Worm (Caenorhabditis elegans) whole organism, L4 larva: ENCODE results near the gene F26F4.5.

ENCODE experiments used
- F44E2.7 ChIP-seq: fragments of 200-800 bp; sonication (Bioruptor generic); IDR thresholded peaks from 2 replicates; pipeline ENCODE4 v2.1.2; 2022; ENCODE audit warnings: missing genetic modification characterization, missing compliant biosample characterization
- F49E8.2 ChIP-seq: sonication (generic microtip); optimal IDR thresholded peaks from 2 replicates; lab custom pipeline; 2016; ENCODE audit warnings: missing compliant biosample characterization, mild to moderate bottlenecking, missing genetic modification characterization, borderline replicate concordance
- T26A8.4 ChIP-seq: fragments of 200-800 bp; sonication (Bioruptor generic); IDR thresholded peaks from 2 replicates; pipeline ENCODE4 v1.3.6; 2022; ENCODE audit warnings: missing genetic modification characterization, missing compliant biosample characterization
- Y48G9A.11 ChIP-seq: fragments of 200-800 bp; sonication (Bioruptor generic); IDR thresholded peaks from 2 replicates; pipeline ENCODE4 v1.3.6; 2022; ENCODE audit warnings: missing genetic modification reagents, missing genetic modification characterization, missing compliant biosample characterization
- ZK337.2 ChIP-seq: fragments of 200-800 bp; sonication (Bioruptor generic); IDR thresholded peaks from 2 replicates; pipeline ENCODE4 v1.3.6; 2022; ENCODE audit warnings: missing genetic modification reagents, missing genetic modification characterization, missing compliant biosample characterization
- aha-1 ChIP-seq: fragments of 150-350 bp; peaks from one replicate; lab custom pipeline; 2014; ENCODE audit warnings: missing biosample characterization, missing genetic modification characterization
- ceh-20 ChIP-seq: fragments of 200-800 bp; sonication (Bioruptor generic); IDR thresholded peaks from 2 replicates; pipeline ENCODE4 v1.3.6; 2022; ENCODE audit warnings: missing genetic modification reagents, missing genetic modification characterization, missing compliant biosample characterization
- ceh-28 ChIP-seq: fragments of 150-350 bp; optimal IDR thresholded peaks from 2 replicates; lab custom pipeline; 2014; ENCODE audit warnings: missing biosample characterization, missing genetic modification reagents, missing genetic modification characterization
- ceh-44 ChIP-seq: fragments of 200-800 bp; sonication (Bioruptor generic); IDR thresholded peaks from 2 replicates; pipeline ENCODE4 v1.3.6; 2022; ENCODE audit warnings: missing genetic modification reagents, missing genetic modification characterization, missing compliant biosample characterization
- ceh-62 ChIP-seq: sonication (generic microtip); optimal IDR thresholded peaks from 2 replicates; lab custom pipeline; 2017; ENCODE audit warnings: missing biosample characterization, missing genetic modification characterization
- ces-1 ChIP-seq: fragments of 150-350 bp; sonication (generic microtip); optimal IDR thresholded peaks from 4 replicates; lab custom pipeline; 2014; ENCODE audit warnings: missing biosample characterization, missing genetic modification reagents, missing genetic modification characterization
- cey-2 ChIP-seq: sonication (generic microtip); optimal IDR thresholded peaks from 3 replicates; lab custom pipeline; 2017; ENCODE audit warnings: missing genetic modification characterization, mild to moderate bottlenecking, missing compliant biosample characterization, antibody characterized with exemption, borderline replicate concordance; ENCODE audit not compliant: insufficient read depth
- ctbp-1 ChIP-seq: fragments of 200-800 bp; sonication (Bioruptor generic); IDR thresholded peaks from 2 replicates; pipeline ENCODE4 v1.3.6; 2022; ENCODE audit warnings: missing genetic modification reagents, missing genetic modification characterization, missing compliant biosample characterization
- daf-12 ChIP-seq: fragments of 150-350 bp; optimal IDR thresholded peaks from 2 replicates; lab custom pipeline; 2014; ENCODE audit warnings: missing biosample characterization, missing genetic modification reagents, missing genetic modification characterization
- daf-16 ChIP-seq, 3 experiments: sonication (generic microtip); optimal IDR thresholded peaks; 2 replicates each; lab custom pipeline; 2016 to 2017; ENCODE audit warnings: missing genetic modification characterization in 3 of 3, missing genetic modification reagents in 3 of 3, mild to moderate bottlenecking in 2 of 3, missing compliant biosample characterization in 2 of 3, missing biosample characterization in 1 of 3, moderate library complexity in 1 of 3
- daf-8 ChIP-seq: fragments of 200-800 bp; sonication (Bioruptor generic); IDR thresholded peaks from 2 replicates; pipeline ENCODE4 v1.3.6; 2022; ENCODE audit warnings: missing genetic modification characterization, missing compliant biosample characterization
- dmd-6 ChIP-seq: fragments of 200-800 bp; sonication (Bioruptor generic); IDR thresholded peaks from 2 replicates; pipeline ENCODE4 v1.3.6; 2022; ENCODE audit warnings: missing genetic modification reagents, missing genetic modification characterization, missing compliant biosample characterization
- dve-1 ChIP-seq: sonication (generic microtip); optimal IDR thresholded peaks from 2 replicates; lab custom pipeline; 2017; ENCODE audit warnings: antibody characterized with exemption, mild to moderate bottlenecking, missing genetic modification characterization, missing compliant biosample characterization; ENCODE audit not compliant: insufficient read depth
- egl-27 ChIP-seq: sonication (generic microtip); optimal IDR thresholded peaks from 3 replicates; lab custom pipeline; 2017; ENCODE audit warnings: missing biosample characterization, missing genetic modification reagents, missing genetic modification characterization
- fos-1 ChIP-seq: fragments of 150-350 bp; optimal IDR thresholded peaks from 2 replicates; lab custom pipeline; 2014; ENCODE audit warnings: missing biosample characterization, missing genetic modification characterization
- hlh-11 ChIP-seq: fragments of 200-800 bp; sonication (Bioruptor generic); optimal IDR thresholded peaks from 2 replicates; lab custom pipeline; 2018; ENCODE audit warnings: mild to moderate bottlenecking, missing genetic modification characterization, missing compliant biosample characterization
- hlh-30 ChIP-seq: sonication (generic microtip); optimal IDR thresholded peaks from 2 replicates; lab custom pipeline; 2017; ENCODE audit warnings: antibody characterized with exemption, mild to moderate bottlenecking, missing genetic modification characterization, missing compliant biosample characterization; ENCODE audit not compliant: insufficient read depth
- lin-1 ChIP-seq: fragments of 200-800 bp; sonication (Bioruptor generic); IDR thresholded peaks from 2 replicates; pipeline ENCODE4 v1.3.6; 2022; ENCODE audit warnings: missing genetic modification reagents, missing genetic modification characterization, missing compliant biosample characterization
- lin-38 ChIP-seq: fragments of 200-800 bp; sonication (Bioruptor generic); IDR thresholded peaks from 2 replicates; pipeline ENCODE4 v1.3.6; 2022; ENCODE audit warnings: missing genetic modification reagents, missing genetic modification characterization, missing compliant biosample characterization
- mep-1 ChIP-seq: fragments of 150-350 bp; sonication (generic microtip); optimal IDR thresholded peaks from 3 replicates; lab custom pipeline; 2014; ENCODE audit warnings: missing biosample characterization, missing genetic modification characterization
- mes-2 ChIP-seq: sonication (generic microtip); optimal IDR thresholded peaks from 2 replicates; lab custom pipeline; 2016; ENCODE audit warnings: missing genotype, mild to moderate bottlenecking, missing genetic modification characterization, missing compliant biosample characterization; ENCODE audit not compliant: poor library complexity, severe bottlenecking
- nhr-11 ChIP-seq: fragments of 150-350 bp; optimal IDR thresholded peaks from 2 replicates; lab custom pipeline; 2014; ENCODE audit warnings: missing biosample characterization, missing genetic modification characterization
- nhr-237 ChIP-seq: sonication (generic microtip); optimal IDR thresholded peaks from 2 replicates; lab custom pipeline; 2017; ENCODE audit warnings: missing biosample characterization, missing genetic modification characterization
- nhr-28 ChIP-seq: fragments of 150-350 bp; optimal IDR thresholded peaks from 2 replicates; lab custom pipeline; 2014; ENCODE audit warnings: missing biosample characterization, missing genetic modification characterization
- nhr-48 ChIP-seq: sonication (generic microtip); optimal IDR thresholded peaks from 2 replicates; lab custom pipeline; 2016; ENCODE audit warnings: mild to moderate bottlenecking, missing genetic modification characterization, missing compliant biosample characterization
- nhr-6 ChIP-seq: fragments of 150-350 bp; optimal IDR thresholded peaks from 2 replicates; lab custom pipeline; 2014; ENCODE audit warnings: missing biosample characterization, missing genetic modification characterization
- pqm-1 ChIP-seq: sonication (generic microtip); optimal IDR thresholded peaks from 2 replicates; lab custom pipeline; 2017; ENCODE audit warnings: missing biosample characterization, missing genetic modification characterization
- rbr-2 ChIP-seq: sonication (generic microtip); optimal IDR thresholded peaks from 2 replicates; lab custom pipeline; 2016; ENCODE audit warnings: missing genotype, missing genetic modification characterization, missing compliant biosample characterization
- skn-1 ChIP-seq: fragments of 150-350 bp; optimal IDR thresholded peaks from 2 replicates; lab custom pipeline; 2014; ENCODE audit warnings: missing biosample characterization, missing genetic modification characterization
- snpc-1.2 ChIP-seq: fragments of 200-800 bp; sonication (Bioruptor generic); IDR thresholded peaks from 2 replicates; pipeline ENCODE4 v1.3.6; 2022; ENCODE audit warnings: missing genetic modification reagents, missing genetic modification characterization, missing compliant biosample characterization
- tag-97 ChIP-seq: fragments of 200-800 bp; sonication (Bioruptor generic); IDR thresholded peaks from 2 replicates; pipeline ENCODE4 v1.3.6; 2022; ENCODE audit warnings: missing genetic modification characterization, missing compliant biosample characterization
- tra-1 ChIP-seq: fragments of 200-800 bp; sonication (Bioruptor generic); IDR thresholded peaks from 2 replicates; pipeline ENCODE4 v1.3.6; 2022; ENCODE audit warnings: missing genetic modification reagents, missing genetic modification characterization, missing compliant biosample characterization
- unc-130 ChIP-seq: sonication (generic microtip); optimal IDR thresholded peaks from 2 replicates; lab custom pipeline; 2016; ENCODE audit warnings: missing genetic modification reagents, missing genetic modification characterization, missing compliant biosample characterization
- unc-62 ChIP-seq, 3 experiments: fragments of 150-350 bp in 1 of 3; sonication (generic microtip); optimal IDR thresholded peaks in 2 of 3; peaks in 1 of 3; 1 replicate in 1 of 3; 2 replicates in 2 of 3; lab custom pipeline; 2014 to 2017; ENCODE audit warnings: missing biosample characterization in 3 of 3, missing genetic modification characterization in 3 of 3, missing genetic modification reagents in 3 of 3, missing genotype in 1 of 3
- zag-1 ChIP-seq: fragments of 150-350 bp; optimal IDR thresholded peaks from 2 replicates; lab custom pipeline; 2014; ENCODE audit warnings: missing biosample characterization, missing genetic modification characterization
- zfp-2 ChIP-seq: sonication (generic microtip); optimal IDR thresholded peaks from 2 replicates; lab custom pipeline; 2016; ENCODE audit warnings: mild to moderate bottlenecking, missing genetic modification characterization, missing compliant biosample characterization
- zfp-3 ChIP-seq: fragments of 200-800 bp; sonication (Bioruptor generic); conservative IDR thresholded peaks from 2 replicates; pipeline ENCODE4 v1.3.6; 2022; ENCODE audit warnings: missing genetic modification reagents, missing genetic modification characterization, missing compliant biosample characterization
- zip-11 ChIP-seq: fragments of 200-800 bp; sonication (Bioruptor generic); IDR thresholded peaks from 2 replicates; pipeline ENCODE4 v1.3.6; 2022; ENCODE audit warnings: missing genetic modification characterization, missing compliant biosample characterization
- ztf-7 ChIP-seq: fragments of 150-350 bp; optimal IDR thresholded peaks from 2 replicates; lab custom pipeline; 2014; ENCODE audit warnings: missing biosample characterization, missing genetic modification characterization

F26F4.5 gene

DNA sequence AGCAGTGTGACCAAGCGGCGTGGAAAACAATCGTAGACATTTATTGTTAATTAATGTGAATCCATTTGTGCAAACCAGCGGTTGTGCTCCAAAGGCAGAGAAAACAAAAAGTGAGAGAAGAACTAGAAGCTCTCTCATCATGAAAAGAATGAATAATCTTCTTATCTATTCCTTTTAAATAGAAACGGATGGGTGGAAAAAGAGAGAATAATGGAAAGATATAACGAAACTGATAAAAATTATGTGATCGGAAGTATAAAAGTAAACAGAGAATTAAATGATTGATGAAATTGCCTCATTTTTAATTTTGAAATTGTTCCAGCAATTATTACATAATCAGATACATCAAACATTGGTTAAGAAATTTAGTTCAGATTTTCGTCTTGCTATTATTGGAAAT lies 7.6 kb downstream of the F26F4.5 start, which contains the start of gene clec-5:
Gene clec-5, minus strand, starts transcription at position 178 of the 400 bp plus-strand sequence.
- TF ChIP-seq ztf-7 (tag; lab: Kevin White, UChicago), result no peak
- no peak for TF ChIP-seq ctbp-1 (GFP tag; lab: Robert Waterston, UW)
- TF ChIP-seq dve-1 (tag; lab: Kevin White, UChicago), result peak; percentile 13
- no peak for TF ChIP-seq daf-16 (GFP tag; optimal IDR thresholded peaks at IDR 0.05; lab: Kevin White, UChicago)
- TF ChIP-seq daf-16 (tag; optimal IDR thresholded peaks at IDR 0.05; lab: Kevin White, UChicago), result peak; percentile 17
- TF ChIP-seq pqm-1 (tag; lab: Kevin White, UChicago), result peak; percentile 56

DNA sequence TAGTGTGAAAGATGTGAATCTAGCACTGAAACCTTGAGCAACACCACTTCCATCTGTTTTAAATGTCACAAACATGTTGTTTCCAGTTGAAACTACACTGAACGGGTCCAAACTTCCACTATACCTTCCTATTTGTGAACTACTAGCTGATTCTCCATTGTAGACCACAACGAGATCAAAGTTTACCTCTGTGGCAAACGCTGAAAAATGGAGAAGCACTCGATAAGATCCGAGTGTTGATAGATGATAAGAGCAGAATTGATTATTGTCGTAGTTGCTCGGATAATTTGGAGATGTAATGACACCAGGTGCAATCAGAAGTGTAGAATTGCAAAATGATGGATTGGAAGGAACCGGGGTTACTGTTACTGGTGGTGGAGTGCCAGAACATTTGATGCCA lies 9.1 kb downstream of the F26F4.5 start:
- TF ChIP-seq zag-1 (tag; lab: Kevin White, UChicago) (no peak), daf-12 (tag; lab: Kevin White, UChicago) (no peak), daf-8 (GFP tag; lab: Robert Waterston, UW) (no peak), Y48G9A.11 (GFP tag; lab: Robert Waterston, UW) (no peak), hlh-11 (tag; lab: Kevin White, UChicago) (peak; percentile 12), skn-1 (no peak), nhr-237 (no peak), ZK337.2 (GFP tag; lab: Robert Waterston, UW) (no peak), ces-1 (GFP tag; lab: Kevin White, UChicago) (no peak), zip-11 (GFP tag; lab: Robert Waterston, UW) (no peak), F49E8.2 (tag; lab: Kevin White, UChicago) (no peak), hlh-30 (no peak), lin-1 (GFP tag; lab: Robert Waterston, UW) (no peak), nhr-6 (tag; lab: Kevin White, UChicago) (no peak), nhr-28 (tag; lab: Kevin White, UChicago) (peak; percentile 11), unc-62 (GFP tag; optimal IDR thresholded peaks at IDR 0.05 in 1 of 2; lab: Kevin White, UChicago) (no peak), unc-62 (tag; optimal IDR thresholded peaks at IDR 0.05; lab: Kevin White, UChicago) (no peak), cey-2 (tag; lab: Kevin White, UChicago) (no peak), ceh-44 (GFP tag; lab: Robert Waterston, UW) (no peak), T26A8.4 (GFP tag; lab: Robert Waterston, UW) (no peak), tag-97 (GFP tag; lab: Robert Waterston, UW) (no peak), tra-1 (GFP tag; lab: Robert Waterston, UW) (no peak), aha-1 (no peak), zfp-2 (tag; lab: Kevin White, UChicago) (no peak), unc-130 (GFP tag; lab: Kevin White, UChicago) (no peak), zfp-3 (no peak), nhr-48 (tag; lab: Kevin White, UChicago) (no peak), ceh-28 (no peak), rbr-2 (tag; lab: Kevin White, UChicago) (no peak), F44E2.7 (no peak), mes-2 (tag; lab: Kevin White, UChicago) (no peak), daf-16 (GFP tag; optimal IDR thresholded peaks at IDR 0.05; lab: Kevin White, UChicago) (no peak), daf-16 (tag; optimal IDR thresholded peaks at IDR 0.05; lab: Kevin White, UChicago) (peak; percentile 22), pqm-1 (tag; lab: Kevin White, UChicago) (peak; percentile 38), ceh-20 (no peak), ceh-62 (tag; lab: Kevin White, UChicago) (no peak), egl-27 (tag; lab: Kevin White, UChicago) (no peak), snpc-1.2 (no peak), fos-1 (tag; lab: Kevin White, UChicago) (no peak), lin-38 (GFP tag; lab: Robert Waterston, UW) (no peak), nhr-11 (tag; lab: Kevin White, UChicago) (no peak), mep-1 (tag; lab: Kevin White, UChicago) (no peak), dmd-6 (GFP tag; lab: Robert Waterston, UW) (0 out of 2 replicates have a peak, but pooled peaks have one; percentile 17)
